Worm (Caenorhabditis elegans) whole organism, L2 larva: Measurements from ENCODE around the gene peb-1.

Experiments
- R02D3.7 ChIP-seq: fragments of 150-350 bp; optimal IDR thresholded peaks from 2 replicates; lab custom pipeline; 2014; ENCODE audit warnings: missing biosample characterization, missing genetic modification characterization
- aly-2 ChIP-seq: fragments of 150-350 bp; optimal IDR thresholded peaks from 2 replicates; lab custom pipeline; 2014; ENCODE audit warnings: missing biosample characterization, missing genetic modification characterization
- ama-1 ChIP-seq: fragments of 150-350 bp; optimal IDR thresholded peaks from 2 replicates; lab custom pipeline; 2018; ENCODE audit warnings: inconsistent platforms
- ceh-82 ChIP-seq: fragments of 150-350 bp; optimal IDR thresholded peaks from 2 replicates; lab custom pipeline; 2014; ENCODE audit warnings: missing biosample characterization, missing genetic modification characterization
- lin-13 ChIP-seq: fragments of 150-350 bp; optimal IDR thresholded peaks from 2 replicates; lab custom pipeline; 2014; ENCODE audit warnings: missing biosample characterization, missing genetic modification reagents, missing genetic modification characterization
- lin-39 ChIP-seq: fragments of 150-350 bp; optimal IDR thresholded peaks from 2 replicates; lab custom pipeline; 2014; ENCODE audit warnings: missing biosample characterization, missing genetic modification reagents, missing genetic modification characterization
- mab-5 ChIP-seq: fragments of 150-350 bp; optimal IDR thresholded peaks from 2 replicates; lab custom pipeline; 2014; ENCODE audit warnings: missing biosample characterization, missing genetic modification characterization
- nhr-21 ChIP-seq: fragments of 150-350 bp; optimal IDR thresholded peaks from 2 replicates; lab custom pipeline; 2014; ENCODE audit warnings: missing biosample characterization, missing genetic modification characterization
- nhr-6 ChIP-seq: fragments of 150-350 bp; optimal IDR thresholded peaks from 2 replicates; lab custom pipeline; 2014; ENCODE audit warnings: missing biosample characterization, missing genetic modification characterization
- unc-39 ChIP-seq: fragments of 150-350 bp; optimal IDR thresholded peaks from 2 replicates; lab custom pipeline; 2014; ENCODE audit warnings: missing biosample characterization, missing genetic modification characterization
- unc-55 ChIP-seq: fragments of 150-350 bp; sonication (generic microtip); optimal IDR thresholded peaks from 3 replicates; lab custom pipeline; 2014; ENCODE audit warnings: missing biosample characterization, missing genetic modification reagents, missing genetic modification characterization
- ztf-11 ChIP-seq: sonication (generic microtip); optimal IDR thresholded peaks from 2 replicates; lab custom pipeline; 2017; ENCODE audit warnings: missing biosample characterization, missing genetic modification characterization
- ztf-4 ChIP-seq: fragments of 150-350 bp; optimal IDR thresholded peaks from 2 replicates; lab custom pipeline; 2014; ENCODE audit warnings: missing biosample characterization, missing genetic modification characterization

- no peak for TF ChIP-seq aly-2 (tag; lab: Kevin White, UChicago)
- no peak for TF ChIP-seq ceh-82 (tag; lab: Kevin White, UChicago)
- no peak for TF ChIP-seq nhr-21 (tag; lab: Kevin White, UChicago)
- no peak for TF ChIP-seq unc-39
- no peak for TF ChIP-seq ama-1 (lab: Kevin White, UChicago)
- TF ChIP-seq unc-55: no peak
- TF ChIP-seq ztf-4 (tag; lab: Kevin White, UChicago): no peak
- no peak for TF ChIP-seq ztf-11 (tag; lab: Kevin White, UChicago)
- TF ChIP-seq lin-39 (tag; lab: Kevin White, UChicago): no peak
- no peak for TF ChIP-seq lin-13 (GFP tag; lab: Kevin White, UChicago)
- no peak for TF ChIP-seq nhr-6
- no peak for TF ChIP-seq R02D3.7 (tag; lab: Kevin White, UChicago)
- no peak for TF ChIP-seq mab-5 (tag; lab: Kevin White, UChicago)
These were observed 32.4 kb upstream of the peb-1 start for ce11 chrX:2178410-2178944.
